Worm (Caenorhabditis elegans) whole organism, young adult: ENCODE data around the gene F43C11.12.

ENCODE experiments used
- B0261.1 ChIP-seq: sonication (generic microtip); optimal IDR thresholded peaks from 2 replicates; lab custom pipeline; 2016; ENCODE audit warnings: mild to moderate bottlenecking, missing genetic modification characterization, moderate library complexity, missing compliant biosample characterization
- ama-1 ChIP-seq, 3 experiments: fragments of 150-350 bp in 1 of 3; sonication (generic microtip) in 2 of 3; optimal IDR thresholded peaks; 2 replicates each; lab custom pipeline; 2014 to 2018; ENCODE audit warnings: missing biosample characterization in 2 of 3, missing genetic modification characterization in 2 of 3, missing genetic modification reagents in 2 of 3
- cebp-2 ChIP-seq: fragments of 200-800 bp; sonication (Bioruptor generic); IDR thresholded peaks from 2 replicates; pipeline ENCODE4 v1.3.6; 2022; ENCODE audit warnings: missing genetic modification characterization, missing compliant biosample characterization
- him-1 ChIP-seq: sonication (generic microtip); optimal IDR thresholded peaks from 2 replicates; lab custom pipeline; 2016; ENCODE audit warnings: missing genotype, missing genetic modification reagents, missing genetic modification characterization, missing compliant biosample characterization

ce11 chrII:2378465-2379009 lies 12.0 kb upstream of the F43C11.12 start:
- TF ChIP-seq him-1 (tag; lab: Kevin White, UChicago), result no peak
- no peak for TF ChIP-seq cebp-2 (GFP tag; lab: Robert Waterston, UW)
- no peak for TF ChIP-seq ama-1 (optimal IDR thresholded peaks at IDR 0.05; lab: Kevin White, UChicago)
- TF ChIP-seq ama-1 (GFP tag; optimal IDR thresholded peaks at IDR 0.05; lab: Kevin White, UChicago), result no peak
- no peak for TF ChIP-seq B0261.1 (tag; lab: Kevin White, UChicago)
